Worm (Caenorhabditis elegans): ENCODE measurements around the gene ZK1307.1.

ce11 chrII:9684175-9684574 lies 28.8 kb upstream of the ZK1307.1 start:
- TF ChIP-seq hnd-1 (tag; optimal IDR thresholded peaks at IDR 0.05) (no peak), ama-1 (optimal IDR thresholded peaks at IDR 0.05) (no peak), ceh-13 (GFP tag; optimal IDR thresholded peaks at IDR 0.05) (no peak)
